Fruit fly (Drosophila melanogaster) whole organism, prepupa: ENCODE measurements around the gene CG31274.

ENCODE experiments used
- CG11762 ChIP-seq: fragments of 200-800 bp; sonication (Bioruptor generic); optimal IDR thresholded peaks from 3 replicates; lab custom pipeline; 2016; ENCODE audit warnings: missing biosample characterization, missing genetic modification characterization; ENCODE audit not compliant: insufficient read depth
- CG15336 ChIP-seq: fragments of 200-800 bp; sonication (Bioruptor generic); IDR thresholded peaks from 2 replicates; pipeline ENCODE4 v1.3.6; 2022; ENCODE audit warnings: missing biosample characterization, missing genetic modification characterization
- CG32006 ChIP-seq: fragments of 200-800 bp; sonication (Bioruptor generic); optimal IDR thresholded peaks from 3 replicates; lab custom pipeline; 2017; ENCODE audit warnings: missing biosample characterization, mild to moderate bottlenecking, missing genetic modification characterization
- CG6163 ChIP-seq: fragments of 200-800 bp; sonication (Bioruptor generic); IDR thresholded peaks from 3 replicates; pipeline ENCODE4 v1.3.6; 2022; ENCODE audit warnings: missing biosample characterization, missing genetic modification characterization
- CG8119 ChIP-seq: fragments of 200-800 bp; sonication (Bioruptor generic); IDR thresholded peaks from 3 replicates; pipeline ENCODE4 v1.3.6; 2022; ENCODE audit warnings: missing biosample characterization, missing genetic modification characterization
- OdsH ChIP-seq: fragments of 200-800 bp; sonication (Bioruptor generic); optimal IDR thresholded peaks from 3 replicates; lab custom pipeline; 2016; ENCODE audit warnings: missing biosample characterization, missing genetic modification characterization
- Sox15 ChIP-seq: fragments of 200-800 bp; sonication (Bioruptor generic); optimal IDR thresholded peaks from 3 replicates; lab custom pipeline; 2016; ENCODE audit warnings: missing biosample characterization, missing genetic modification characterization
- acj6 ChIP-seq: fragments of 200-800 bp; sonication (Bioruptor generic); optimal IDR thresholded peaks from 3 replicates; lab custom pipeline; 2016; ENCODE audit warnings: missing biosample characterization, missing genetic modification characterization
- dac ChIP-seq: fragments of 200-800 bp; sonication (Bioruptor generic); optimal IDR thresholded peaks from 2 replicates; lab custom pipeline; 2017; ENCODE audit warnings: missing biosample characterization, mild to moderate bottlenecking, missing genetic modification characterization
- fd59A ChIP-seq: fragments of 200-800 bp; sonication (Bioruptor generic); optimal IDR thresholded peaks from 2 replicates; lab custom pipeline; 2017; ENCODE audit warnings: missing biosample characterization, mild to moderate bottlenecking, missing genetic modification characterization, missing genetic modification reagents
- salr ChIP-seq, 2 experiments: fragments of 200-800 bp; sonication (Bioruptor generic); optimal IDR thresholded peaks; 3 replicates each; lab custom pipeline; 2016 to 2018; ENCODE audit warnings: missing biosample characterization in 2 of 2, missing genetic modification characterization in 2 of 2, mild to moderate bottlenecking in 1 of 2
- spab ChIP-seq: fragments of 200-800 bp; sonication (Bioruptor generic); optimal IDR thresholded peaks from 2 replicates; lab custom pipeline; 2017; ENCODE audit warnings: missing biosample characterization, mild to moderate bottlenecking, missing genetic modification characterization, missing genetic modification reagents

DNA sequence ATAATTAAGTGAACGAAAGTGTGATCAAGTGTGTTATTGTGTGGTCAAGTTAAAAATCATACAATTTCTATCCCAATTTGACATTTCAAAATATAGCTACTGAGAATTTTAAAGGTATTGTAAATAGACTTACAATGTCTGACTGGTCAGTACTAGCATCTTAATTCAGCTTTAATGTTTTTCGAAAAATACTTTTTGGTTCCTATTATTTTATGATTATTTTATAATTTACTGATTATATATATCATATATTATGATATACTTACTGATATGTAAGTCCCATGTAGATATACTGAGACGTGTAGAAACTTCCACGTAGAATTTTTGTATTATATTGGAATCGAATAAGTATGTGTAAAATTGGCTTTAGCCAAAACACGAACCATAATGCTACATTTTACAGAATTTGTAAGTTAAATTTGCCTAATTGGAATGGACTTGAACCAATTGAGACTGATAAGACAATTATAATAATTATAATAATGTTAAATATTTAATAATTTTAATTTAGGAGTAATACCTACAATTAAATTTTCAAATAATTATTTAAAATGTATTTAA lies 15.0 kb upstream of the CG31274 start, which contains the start of gene Actn3:
- TF ChIP-seq Sox15 (GFP tag; lab: Kevin White, UChicago), result no peak
- TF ChIP-seq CG15336, result no peak
- no peak for TF ChIP-seq acj6 (GFP tag; lab: Kevin White, UChicago)
- no peak for TF ChIP-seq dac (GFP tag; lab: Kevin White, UChicago)
- TF ChIP-seq fd59A, result no peak
- no peak for TF ChIP-seq CG8119 (GFP tag; lab: Robert Waterston, UW)
- TF ChIP-seq spab (GFP tag; lab: Kevin White, UChicago), result no peak
- no peak for TF ChIP-seq OdsH (GFP tag; lab: Kevin White, UChicago)
- TF ChIP-seq CG11762 (GFP tag; lab: Kevin White, UChicago), result no peak
- TF ChIP-seq CG6163, result no peak
- no peak for TF ChIP-seq CG32006
- no peak for TF ChIP-seq salr (GFP tag; optimal IDR thresholded peaks at IDR 0.05; lab: Kevin White, UChicago)
